Fruit fly (Drosophila melanogaster): ENCODE measurements around the gene CG14631.

CG14631 gene

DNA sequence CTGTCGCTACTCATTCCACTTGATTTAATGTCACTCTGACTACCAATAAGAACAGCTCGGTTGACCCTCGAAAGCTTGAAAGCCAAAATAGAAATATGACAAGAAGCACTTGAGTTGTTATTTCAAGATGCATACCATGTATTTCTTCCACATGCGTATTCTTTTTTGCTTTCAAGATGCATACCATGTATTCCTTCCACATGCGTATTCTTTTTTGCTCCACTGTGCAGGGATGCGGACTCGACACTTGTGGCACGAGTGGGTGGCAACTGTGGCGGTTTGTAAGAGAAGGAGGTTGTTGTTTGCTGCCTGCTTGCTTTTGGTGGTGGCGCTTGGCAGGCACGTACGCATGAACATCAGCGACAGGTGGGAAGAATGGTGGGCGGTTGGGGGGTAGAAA is 5.7 kb upstream of the CG14631 start:
- TF ChIP-seq dl (GFP tag; optimal IDR thresholded peaks at IDR 0.05; ENCODE audit: insufficient read depth in 1 of 2, partially characterized antibody in 2 of 2) (no peak), tai (GFP tag; optimal IDR thresholded peaks at IDR 0.05) (no peak), pan (optimal IDR thresholded peaks at IDR 0.05) (no peak), foxo (GFP tag; optimal IDR thresholded peaks at IDR 0.05) (no peak), brk (GFP tag; optimal IDR thresholded peaks at IDR 0.05) (no peak), sv (GFP tag; optimal IDR thresholded peaks at IDR 0.05) (no peak), usp (GFP tag; optimal IDR thresholded peaks at IDR 0.05) (no peak), GATAd (GFP tag; optimal IDR thresholded peaks at IDR 0.05) (no peak), Hr78 (GFP tag; optimal IDR thresholded peaks at IDR 0.05) (no peak), Myc (optimal IDR thresholded peaks at IDR 0.05) (no peak)

DNA sequence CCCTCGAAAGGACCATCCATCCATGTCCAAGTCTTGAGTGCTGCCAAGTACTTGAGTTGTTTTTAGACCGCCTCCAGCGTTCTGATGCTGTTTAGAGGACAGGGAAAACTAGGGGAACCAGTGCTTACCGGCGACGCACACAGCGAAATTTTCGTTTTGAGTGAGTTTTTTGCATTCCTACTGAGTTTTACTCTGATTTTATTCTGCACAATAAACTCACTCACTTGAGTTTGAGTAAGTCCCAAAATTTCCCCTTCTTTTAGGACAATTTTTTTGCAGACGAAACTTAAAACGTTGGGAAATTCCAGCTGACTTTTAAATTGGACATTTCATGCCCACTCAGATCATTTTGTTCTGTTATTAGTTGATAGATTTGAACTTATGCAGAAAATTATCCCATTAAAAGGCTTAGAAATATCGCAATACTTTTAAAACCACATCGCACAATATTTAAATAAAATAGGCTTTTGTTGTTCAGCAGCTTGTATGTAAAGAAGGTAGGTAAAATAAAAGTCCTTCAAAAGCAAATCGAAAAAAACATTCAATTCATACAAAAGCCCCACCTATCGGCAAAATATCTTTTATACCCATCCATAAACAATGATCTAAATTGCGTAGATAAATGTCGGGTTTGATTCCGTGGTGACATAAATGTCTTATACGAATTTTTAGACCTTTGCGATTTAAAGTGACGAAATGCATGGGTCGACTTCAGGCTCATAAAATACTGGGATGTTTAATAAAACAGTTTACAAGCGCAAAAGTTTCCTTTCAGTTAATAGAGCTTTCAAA is 2.2 kb upstream of the CG14631 start:
- TF ChIP-seq Dfd (GFP tag; optimal IDR thresholded peaks at IDR 0.05) (no peak), Myc (optimal IDR thresholded peaks at IDR 0.05) (peak; percentile 68), sage (GFP tag; optimal IDR thresholded peaks at IDR 0.05) (no peak), psq (GFP tag; optimal IDR thresholded peaks at IDR 0.05) (no peak), CrebA (GFP tag; optimal IDR thresholded peaks at IDR 0.05; ENCODE audit: borderline replicate concordance) (no peak)

dm6 chrX:1026511-1026910 is 14.7 kb downstream of the CG14631 start, which contains the start of the genes CG32814, CG11638 and CG3021:
CG32814 (minus strand) TSS chrX:1026700.
CG11638 (minus strand) TSS chrX:1026703.
CG3021 (plus strand) TSS chrX:1026791.
- no peak for TF ChIP-seq OdsH (GFP tag; optimal IDR thresholded peaks at IDR 0.05)
- no peak for TF ChIP-seq psq (GFP tag; optimal IDR thresholded peaks at IDR 0.05)
- TF ChIP-seq N (GFP tag; optimal IDR thresholded peaks at IDR 0.05), result no peak
- no peak for TF ChIP-seq Rel (GFP tag; optimal IDR thresholded peaks at IDR 0.05)
- TF ChIP-seq Rel (tag; optimal IDR thresholded peaks at IDR 0.05), result peak; percentile 75
- peak; percentile 11 for TF ChIP-seq rgr (GFP tag; optimal IDR thresholded peaks at IDR 0.05)

DNA sequence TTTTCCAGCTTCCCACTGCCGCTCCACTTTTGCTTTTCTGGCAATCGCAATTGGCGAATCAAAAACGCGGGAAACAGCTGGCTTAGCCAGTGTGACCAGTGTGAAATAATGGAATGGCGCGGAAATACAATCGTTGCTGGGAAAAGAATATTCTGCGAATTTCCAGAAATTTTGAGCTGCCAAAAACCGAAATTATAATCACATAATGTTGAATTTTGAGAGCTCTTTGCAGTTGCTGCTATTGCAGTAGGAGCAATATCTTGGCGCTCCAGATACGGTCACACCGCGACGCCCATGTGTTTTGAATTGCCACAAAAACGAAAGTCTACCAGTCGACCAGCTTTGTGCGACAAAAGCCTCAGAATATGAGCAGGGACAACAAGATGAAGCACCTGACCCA is 18.6 kb downstream of the CG14631 start, which contains the start of the genes Cdc45 and Rpp21:
Gene Cdc45, minus strand, starts transcription at position 79 of the 400 bp plus-strand sequence.
Gene Rpp21, plus strand, starts transcription at position 281 of the 400 bp plus-strand sequence.
- TF ChIP-seq fru (GFP tag; optimal IDR thresholded peaks at IDR 0.05) (no peak), br (GFP tag; optimal IDR thresholded peaks at IDR 0.05) (no peak), dsf (GFP tag; optimal IDR thresholded peaks at IDR 0.05; ENCODE audit: borderline replicate concordance) (no peak), Dif (GFP tag; optimal IDR thresholded peaks at IDR 0.05; ENCODE audit: partially characterized antibody) (no peak), pan (optimal IDR thresholded peaks at IDR 0.05) (no peak), brk (GFP tag; optimal IDR thresholded peaks at IDR 0.05) (no peak), CG9705 (GFP tag; optimal IDR thresholded peaks at IDR 0.05) (no peak), Jra (GFP tag; optimal IDR thresholded peaks at IDR 0.05) (no peak), HLH106 (tag; optimal IDR thresholded peaks at IDR 0.05) (peak; percentile 13), h (GFP tag; optimal IDR thresholded peaks at IDR 0.05) (peak; percentile 10), GATAd (GFP tag; optimal IDR thresholded peaks at IDR 0.05) (no peak), Myc (optimal IDR thresholded peaks at IDR 0.05) (peak; percentile 35), foxo (GFP tag; optimal IDR thresholded peaks at IDR 0.05) (peak in 1 of 2 experiments; percentile 3), dmrt93B (GFP tag; optimal IDR thresholded peaks at IDR 0.05) (no peak), Rel (GFP tag; optimal IDR thresholded peaks at IDR 0.05) (no peak), Rel (tag; optimal IDR thresholded peaks at IDR 0.05) (peak; percentile 26)

- no peak for TF ChIP-seq GATAd (GFP tag; optimal IDR thresholded peaks at IDR 0.05)
- TF ChIP-seq OdsH (GFP tag; optimal IDR thresholded peaks at IDR 0.05), result no peak
- no peak for TF ChIP-seq Dif (GFP tag; optimal IDR thresholded peaks at IDR 0.05; ENCODE audit: partially characterized antibody)
- TF ChIP-seq fru (GFP tag; optimal IDR thresholded peaks at IDR 0.05), result no peak
These were observed 19.4 kb downstream of the CG14631 start, which contains the start of gene CG14630 for dm6 chrX:1031196-1031595. CG14630 (plus strand) TSS chrX:1031496.

DNA sequence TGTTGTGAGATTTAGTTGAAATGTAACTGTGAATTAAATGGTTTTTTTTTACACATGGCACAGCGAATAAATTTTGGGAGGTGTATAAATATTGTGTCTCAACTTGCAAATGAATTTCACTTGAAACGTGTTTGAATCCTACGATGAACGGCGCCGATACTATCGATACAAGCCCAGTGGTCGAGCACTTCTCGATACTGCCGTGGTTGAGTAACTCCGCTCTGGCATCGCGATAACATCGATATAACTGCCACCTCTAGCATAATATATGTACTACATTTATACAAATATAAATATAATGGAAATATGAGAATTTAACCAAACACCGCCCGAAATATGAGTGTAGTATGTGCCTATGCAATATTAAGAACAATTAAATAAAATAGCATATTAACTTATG is 21.2 kb downstream of the CG14631 start:
- TF ChIP-seq ey (GFP tag; optimal IDR thresholded peaks at IDR 0.05), result no peak
- TF ChIP-seq lola (GFP tag; optimal IDR thresholded peaks at IDR 0.05), result no peak
- peak; percentile 8 for TF ChIP-seq Myc (optimal IDR thresholded peaks at IDR 0.05)
- TF ChIP-seq pan (optimal IDR thresholded peaks at IDR 0.05), result no peak
- TF ChIP-seq rgr (GFP tag; optimal IDR thresholded peaks at IDR 0.05), result peak; percentile 47
- TF ChIP-seq h (GFP tag; optimal IDR thresholded peaks at IDR 0.05), result peak; percentile 33
- TF ChIP-seq Hr83 (GFP tag; optimal IDR thresholded peaks at IDR 0.05; ENCODE audit: poor library complexity, severe bottlenecking), result peak; percentile 91
- TF ChIP-seq Rel (GFP tag; optimal IDR thresholded peaks at IDR 0.05), result no peak
- TF ChIP-seq Rel (tag; optimal IDR thresholded peaks at IDR 0.05), result no peak
- no peak for TF ChIP-seq Sp1 (GFP tag; optimal IDR thresholded peaks at IDR 0.05)
- no peak for TF ChIP-seq Dfd (GFP tag; optimal IDR thresholded peaks at IDR 0.05)
- TF ChIP-seq fru (GFP tag; optimal IDR thresholded peaks at IDR 0.05), result no peak
- no peak for TF ChIP-seq CG32264 (GFP tag; optimal IDR thresholded peaks at IDR 0.05)
- TF ChIP-seq HLH106 (tag; optimal IDR thresholded peaks at IDR 0.05), result peak; percentile 10
- TF ChIP-seq br (GFP tag; optimal IDR thresholded peaks at IDR 0.05), result peak; percentile 10
- TF ChIP-seq CrebA (GFP tag; optimal IDR thresholded peaks at IDR 0.05; ENCODE audit: borderline replicate concordance), result no peak
- TF ChIP-seq N (GFP tag; optimal IDR thresholded peaks at IDR 0.05), result no peak
- TF ChIP-seq sv (GFP tag; optimal IDR thresholded peaks at IDR 0.05), result no peak
- no peak for TF ChIP-seq Hr78 (GFP tag; optimal IDR thresholded peaks at IDR 0.05)
- peak; percentile 7 for TF ChIP-seq OdsH (GFP tag; optimal IDR thresholded peaks at IDR 0.05)
- TF ChIP-seq foxo (GFP tag; optimal IDR thresholded peaks at IDR 0.05), result peak in 1 of 2 experiments; percentile 53
- TF ChIP-seq GATAd (GFP tag; optimal IDR thresholded peaks at IDR 0.05), result peak; percentile 21
- no peak for TF ChIP-seq Vsx2 (GFP tag; optimal IDR thresholded peaks at IDR 0.05; ENCODE audit: partially characterized antibody)
